Comparison of ENCODE assay signal across 1 fruit fly cellular context in genomic region chrX:1995653-1996052, dm6.
TF ChIP-seq lines count a peak whose summit lies in the region.

No protein-coding gene starts in this region.

TF ChIP-seq in whole organism, embryonic, 481 proteins besides CTCF, POLR2A, EP300 and RAD21 (continued from another document):
- no peak for TF ChIP-seq CG31365 (tag; optimal IDR thresholded peaks at IDR 0.05; lab: Kevin White, UChicago)
- TF ChIP-seq Nf-YC (tag; optimal IDR thresholded peaks at IDR 0.05; lab: Kevin White, UChicago) = peak; percentile 58
- no peak for TF ChIP-seq Sox100B (GFP tag; optimal IDR thresholded peaks at IDR 0.05; lab: Kevin White, UChicago)
- TF ChIP-seq Blimp-1 (GFP tag; optimal IDR thresholded peaks at IDR 0.05; lab: Kevin White, UChicago) = peak; percentile 90
- no peak for TF ChIP-seq crp (GFP tag; optimal IDR thresholded peaks at IDR 0.05; lab: Kevin White, UChicago)
- TF ChIP-seq CG10321 (GFP tag; IDR thresholded peaks at IDR 0.05; lab: Robert Waterston, UW) = no peak
- no peak for TF ChIP-seq lov (optimal IDR thresholded peaks at IDR 0.05; lab: Kevin White, UChicago)
- TF ChIP-seq lov (GFP tag; IDR thresholded peaks at IDR 0.05; lab: Robert Waterston, UW) = no peak
- no peak for TF ChIP-seq CG34422 (GFP tag; IDR thresholded peaks at IDR 0.05; lab: Robert Waterston, UW)
- TF ChIP-seq CG13424 (tag; optimal IDR thresholded peaks at IDR 0.05; lab: Kevin White, UChicago) = no peak
- 0 out of 3 replicates have a peak, but pooled peaks have one; percentile 40 for TF ChIP-seq Dbx (GFP tag; IDR thresholded peaks at IDR 0.05; lab: Robert Waterston, UW)
- no peak for TF ChIP-seq B-H1 (GFP tag; IDR thresholded peaks at IDR 0.05; lab: Robert Waterston, UW)
- 0 out of 3 replicates have a peak, but pooled peaks have one; percentile 23 for TF ChIP-seq sr (GFP tag; IDR thresholded peaks at IDR 0.05; lab: Robert Waterston, UW)
- peak; percentile 45 for TF ChIP-seq lab (GFP tag; optimal IDR thresholded peaks at IDR 0.05; lab: Kevin White, UChicago)
- no peak for TF ChIP-seq sim (GFP tag; IDR thresholded peaks at IDR 0.05; lab: Robert Waterston, UW)
- peak; percentile 96 for TF ChIP-seq crol (GFP tag; IDR thresholded peaks at IDR 0.05; lab: Robert Waterston, UW)
- no peak for TF ChIP-seq CG18262 (tag; optimal IDR thresholded peaks at IDR 0.05; lab: Kevin White, UChicago)
- peak; percentile 3; the same call in 1 of the 2 replicates for TF ChIP-seq chm (GFP tag; IDR thresholded peaks at IDR 0.05; lab: Robert Waterston, UW)
- peak; percentile 50 for TF ChIP-seq CG34376 (GFP tag; optimal IDR thresholded peaks at IDR 0.05; lab: Kevin White, UChicago)
- TF ChIP-seq Myb (GFP tag; optimal IDR thresholded peaks at IDR 0.05; lab: Kevin White, UChicago) = no peak
- TF ChIP-seq CG8478 (optimal IDR thresholded peaks at IDR 0.05; lab: Kevin White, UChicago) = peak; percentile 61
- no peak for TF ChIP-seq CG4360 (GFP tag; IDR thresholded peaks at IDR 0.05; lab: Robert Waterston, UW)
- TF ChIP-seq CG2202 (tag; optimal IDR thresholded peaks at IDR 0.05; lab: Kevin White, UChicago) = no peak
- peak; percentile 29 for TF ChIP-seq pros (GFP tag; optimal IDR thresholded peaks at IDR 0.05; lab: Kevin White, UChicago)
- TF ChIP-seq cwo (GFP tag; optimal IDR thresholded peaks at IDR 0.05; lab: Kevin White, UChicago) = peak; percentile 48
- TF ChIP-seq CG12104 (GFP tag; optimal IDR thresholded peaks at IDR 0.05; lab: Kevin White, UChicago) = no peak
- TF ChIP-seq ato (GFP tag; IDR thresholded peaks at IDR 0.05; lab: Robert Waterston, UW; ENCODE audit: partially characterized antibody) = no peak
- TF ChIP-seq exex (tag; optimal IDR thresholded peaks at IDR 0.05; lab: Kevin White, UChicago) = peak; percentile 30
- no peak for TF ChIP-seq CG1792 (GFP tag; optimal IDR thresholded peaks at IDR 0.05; lab: Kevin White, UChicago)
- TF ChIP-seq CHES-1-like (GFP tag; optimal IDR thresholded peaks at IDR 0.05; lab: Kevin White, UChicago) = no peak
- TF ChIP-seq nerfin-2 (GFP tag; IDR thresholded peaks at IDR 0.05; lab: Robert Waterston, UW; ENCODE audit: partially characterized antibody) = no peak
- peak; percentile 23 to 69 for TF ChIP-seq Trl (optimal IDR thresholded peaks at IDR 0.05; lab: Kevin White, UChicago)
- TF ChIP-seq Trl (GFP tag; optimal IDR thresholded peaks at IDR 0.05; lab: Kevin White, UChicago) = no peak
- peak; percentile 17; the same call in 1 of the 2 replicates for TF ChIP-seq Nf-YA (GFP tag; IDR thresholded peaks at IDR 0.05; lab: Robert Waterston, UW)
- no peak for TF ChIP-seq al (GFP tag; IDR thresholded peaks at IDR 0.05; lab: Robert Waterston, UW)
- TF ChIP-seq sens (GFP tag; lab: Kevin White, UChicago) = peak; percentile 67
- TF ChIP-seq Hr78 (GFP tag; optimal IDR thresholded peaks at IDR 0.05; lab: Kevin White, UChicago) = peak in 1 of 2 experiments; percentile 38
- TF ChIP-seq pzg (GFP tag; optimal IDR thresholded peaks at IDR 0.05; lab: Kevin White, UChicago) = no peak
- TF ChIP-seq h (optimal IDR thresholded peaks at IDR 0.05; lab: Kevin White, UChicago) = no peak
- 0 out of 3 replicates have a peak, but pooled peaks have one; percentile 37 for TF ChIP-seq zen2 (GFP tag; IDR thresholded peaks at IDR 0.05; lab: Robert Waterston, UW; ENCODE audit: partially characterized antibody)
- no peak for TF ChIP-seq CG10565 (GFP tag; optimal IDR thresholded peaks at IDR 0.05; lab: Kevin White, UChicago)
- TF ChIP-seq CG15601 (tag; optimal IDR thresholded peaks at IDR 0.05; lab: Kevin White, UChicago) = no peak
- no peak for TF ChIP-seq Dek (tag; optimal IDR thresholded peaks at IDR 0.05; lab: Kevin White, UChicago)
- TF ChIP-seq CG2875 (GFP tag; optimal IDR thresholded peaks at IDR 0.05; lab: Kevin White, UChicago) = no peak
- no peak for TF ChIP-seq Doc3 (GFP tag; IDR thresholded peaks at IDR 0.05; lab: Robert Waterston, UW; ENCODE audit: partially characterized antibody)
- TF ChIP-seq ci (GFP tag; IDR thresholded peaks at IDR 0.05; lab: Robert Waterston, UW) = 0 out of 3 replicates have a peak, but pooled peaks have one; percentile 31
- TF ChIP-seq Ets65A (GFP tag; lab: Kevin White, UChicago) = peak; percentile 10
- TF ChIP-seq CG7271 (tag; optimal IDR thresholded peaks at IDR 0.05; lab: Kevin White, UChicago) = no peak
- peak; percentile 92 for TF ChIP-seq Hr39 (optimal IDR thresholded peaks at IDR 0.05; lab: Kevin White, UChicago)
- no peak for TF ChIP-seq CG7928 (GFP tag; optimal IDR thresholded peaks at IDR 0.05; lab: Kevin White, UChicago)
- TF ChIP-seq slbo (GFP tag; IDR thresholded peaks at IDR 0.05; lab: Robert Waterston, UW) = no peak
- no peak for TF ChIP-seq CG18476 (GFP tag; optimal IDR thresholded peaks at IDR 0.05; lab: Kevin White, UChicago)
